Worm (Caenorhabditis elegans) whole organism, late embryonic: ENCODE data around the gene dhs-20.

Experiments used
- ceh-9 ChIP-seq: sonication (generic microtip); optimal IDR thresholded peaks from 2 replicates; lab custom pipeline; 2016; ENCODE audit warnings: mild to moderate bottlenecking, missing genetic modification characterization, inconsistent platforms, missing compliant biosample characterization
- pha-4 ChIP-seq: fragments of 150-350 bp; optimal IDR thresholded peaks from 2 replicates; lab custom pipeline; 2018; ENCODE audit warnings: missing biosample characterization, missing genetic modification reagents, missing genetic modification characterization

DNA sequence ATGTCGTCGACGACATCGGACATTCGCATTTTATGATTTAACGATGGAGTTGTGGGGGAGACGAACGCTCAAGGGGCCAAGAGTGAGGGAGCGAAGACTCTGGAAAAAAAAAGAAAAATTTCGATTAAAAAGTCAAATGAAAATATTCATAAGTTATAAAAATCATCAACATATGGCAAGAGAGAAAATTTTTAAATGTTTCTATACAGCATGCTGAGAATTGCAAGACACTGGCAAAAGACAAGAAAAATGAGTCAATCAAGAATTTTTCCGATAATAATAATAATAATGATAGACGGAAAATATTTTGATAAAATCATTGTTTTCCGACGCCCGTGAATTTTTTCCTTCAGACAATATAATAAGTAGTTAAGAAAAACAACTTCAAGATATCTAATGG lies 32.8 kb upstream of the dhs-20 start, which contains the start of gene sipa-1:
- TF ChIP-seq ceh-9 (tag; lab: Kevin White, UChicago) (no peak), pha-4 (tag; lab: Kevin White, UChicago) (no peak)
